Worm (Caenorhabditis elegans) whole organism, mixed stage, embryonic: ENCODE results near the gene egas-4.

Experiments
- M03D4.4 ChIP-seq: sonication (generic microtip); optimal IDR thresholded peaks from 2 replicates; lab custom pipeline; 2017; ENCODE audit warnings: mild to moderate bottlenecking, missing genetic modification characterization, missing compliant biosample characterization
- blmp-1 ChIP-seq: fragments of 150-350 bp; optimal IDR thresholded peaks from 2 replicates; lab custom pipeline; 2014; ENCODE audit warnings: missing biosample characterization, missing genetic modification characterization
- ceh-39 ChIP-seq: fragments of 150-350 bp; optimal IDR thresholded peaks from 2 replicates; lab custom pipeline; 2014; ENCODE audit warnings: missing biosample characterization, missing genetic modification characterization
- ceh-83 ChIP-seq: fragments of 200-800 bp; sonication (Bioruptor generic); optimal IDR thresholded peaks from 2 replicates; lab custom pipeline; 2018; ENCODE audit warnings: mild to moderate bottlenecking, missing genetic modification characterization, missing compliant biosample characterization
- ces-1 ChIP-seq: fragments of 150-350 bp; optimal IDR thresholded peaks from 2 replicates; lab custom pipeline; 2014; ENCODE audit warnings: missing biosample characterization, missing genetic modification reagents, missing genetic modification characterization
- drap-1 ChIP-seq: fragments of 200-800 bp; sonication (Bioruptor generic); optimal IDR thresholded peaks from 3 replicates; lab custom pipeline; 2018; ENCODE audit warnings: mild to moderate bottlenecking, missing genetic modification characterization, missing compliant biosample characterization
- ham-2 ChIP-seq: fragments of 200-800 bp; sonication (Bioruptor generic); optimal IDR thresholded peaks from 2 replicates; lab custom pipeline; 2018; ENCODE audit warnings: mild to moderate bottlenecking, missing genetic modification characterization, missing compliant biosample characterization
- hlh-1 ChIP-seq: fragments of 150-350 bp; optimal IDR thresholded peaks from 2 replicates; lab custom pipeline; 2014; ENCODE audit warnings: missing biosample characterization, missing genetic modification reagents, missing genetic modification characterization
- lin-13 ChIP-seq: fragments of 150-350 bp; optimal IDR thresholded peaks from 2 replicates; lab custom pipeline; 2014; ENCODE audit warnings: missing biosample characterization, missing genetic modification characterization
- lsy-2 ChIP-seq: fragments of 150-350 bp; optimal IDR thresholded peaks from 2 replicates; lab custom pipeline; 2014; ENCODE audit warnings: missing biosample characterization, missing genetic modification characterization
- mab-5 ChIP-seq: fragments of 150-350 bp; optimal IDR thresholded peaks from 2 replicates; lab custom pipeline; 2014; ENCODE audit warnings: missing biosample characterization, missing genetic modification characterization
- mls-2 ChIP-seq: sonication (generic microtip); optimal IDR thresholded peaks from 2 replicates; lab custom pipeline; 2016; ENCODE audit warnings: mild to moderate bottlenecking, missing genetic modification characterization, moderate library complexity, missing compliant biosample characterization
- nhr-28 ChIP-seq: fragments of 150-350 bp; optimal IDR thresholded peaks from 2 replicates; lab custom pipeline; 2014; ENCODE audit warnings: missing biosample characterization, missing genetic modification characterization
- nhr-76 ChIP-seq: sonication (generic microtip); optimal IDR thresholded peaks from 2 replicates; lab custom pipeline; 2017; ENCODE audit warnings: missing biosample characterization, missing genetic modification characterization
- sem-2 ChIP-seq: fragments of 200-800 bp; sonication (Bioruptor generic); optimal IDR thresholded peaks from 2 replicates; lab custom pipeline; 2018; ENCODE audit warnings: mild to moderate bottlenecking, missing genetic modification characterization, missing compliant biosample characterization
- snpc-4 ChIP-seq: fragments of 150-350 bp; optimal IDR thresholded peaks from 2 replicates; lab custom pipeline; 2014; ENCODE audit warnings: missing biosample characterization, missing genetic modification characterization
- unc-39 ChIP-seq: fragments of 150-350 bp; optimal IDR thresholded peaks from 2 replicates; lab custom pipeline; 2014; ENCODE audit warnings: missing biosample characterization, missing genetic modification characterization

egas-4 gene

DNA sequence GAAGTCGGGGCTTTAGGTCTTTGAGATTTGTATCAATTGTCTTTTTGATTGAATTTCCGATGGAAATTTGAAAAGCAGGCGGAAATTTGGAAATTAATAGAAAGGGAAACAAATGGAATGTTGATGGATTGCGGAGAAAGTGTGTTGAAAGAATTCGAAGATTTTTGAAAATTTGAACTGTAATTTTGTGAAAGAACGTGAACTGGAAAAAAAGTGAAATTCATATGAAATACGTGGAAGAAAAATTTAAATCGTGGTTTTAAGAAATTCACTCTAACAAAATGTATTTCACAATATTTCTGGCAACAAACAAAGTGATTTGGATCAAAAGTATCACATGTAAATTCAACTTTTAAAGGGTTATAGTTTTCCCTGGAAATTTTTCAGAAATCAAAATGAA, 51.7 kb downstream of the egas-4 start, which contains the start of gene B0496.1:
Gene B0496.1 (plus strand): TSS at position 301 of the 400 bp plus-strand sequence.
- no peak for TF ChIP-seq lsy-2
- TF ChIP-seq M03D4.4 (tag; lab: Kevin White, UChicago) = no peak
- TF ChIP-seq ceh-83 (GFP tag; lab: Kevin White, UChicago) = no peak

DNA sequence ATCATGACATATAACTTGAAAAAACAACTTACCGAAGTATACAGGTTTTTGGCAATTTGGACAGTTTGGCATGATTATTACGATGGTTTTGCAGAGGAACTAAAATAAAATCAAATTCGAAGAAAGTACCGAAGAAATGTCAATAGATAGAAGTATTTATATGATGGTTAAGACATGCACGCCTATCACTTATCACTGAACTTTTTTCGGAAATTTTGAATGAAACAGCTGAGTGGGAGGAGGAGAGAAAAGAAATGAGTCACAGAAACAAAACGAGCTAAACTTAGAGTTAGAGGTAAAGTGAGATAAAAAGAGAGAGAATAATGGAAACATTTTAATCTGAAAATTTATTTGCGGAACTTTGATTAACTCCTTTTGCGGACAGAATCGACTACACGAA, 52.4 kb downstream of the egas-4 start, which contains the start of gene valv-1:
Gene valv-1 (minus strand): TSS at position 101 of the 400 bp plus-strand sequence.
- TF ChIP-seq ceh-39 (tag; lab: Kevin White, UChicago) (no peak), hlh-1 (tag; lab: Kevin White, UChicago) (no peak), blmp-1 (tag; lab: Kevin White, UChicago) (no peak), mls-2 (no peak), lin-13 (tag; lab: Kevin White, UChicago) (no peak), lsy-2 (no peak), drap-1 (GFP tag; lab: Kevin White, UChicago) (no peak), unc-39 (tag; lab: Kevin White, UChicago) (no peak), ham-2 (no peak), snpc-4 (tag; lab: Kevin White, UChicago) (no peak), mab-5 (tag; lab: Kevin White, UChicago) (no peak), ces-1 (no peak), nhr-28 (no peak), nhr-76 (tag; lab: Kevin White, UChicago) (no peak), sem-2 (no peak), M03D4.4 (tag; lab: Kevin White, UChicago) (no peak)
